Worm (Caenorhabditis elegans): ENCODE measurements around the gene C03H5.9.

- no peak for TF ChIP-seq nhr-77 (tag; optimal IDR thresholded peaks at IDR 0.05)
- TF ChIP-seq lin-15B (tag; optimal IDR thresholded peaks at IDR 0.05) = no peak
- TF ChIP-seq nhr-28 (tag; optimal IDR thresholded peaks at IDR 0.05) = no peak
- TF ChIP-seq fos-1 (tag; optimal IDR thresholded peaks at IDR 0.05) = no peak
- TF ChIP-seq unc-39 (tag; optimal IDR thresholded peaks at IDR 0.05) = no peak
- no peak for TF ChIP-seq fkh-10 (GFP tag; optimal IDR thresholded peaks at IDR 0.05)
- no peak for TF ChIP-seq pqm-1 (tag; optimal IDR thresholded peaks at IDR 0.05)
- TF ChIP-seq pha-4 (tag; optimal IDR thresholded peaks at IDR 0.05) = no peak
Measured at ce11 chrII:340714-341113, 37.7 kb upstream of the C03H5.9 start.
